Worm (Caenorhabditis elegans): ENCODE measurements around the gene T28A8.5.

The T28A8.5 gene

DNA sequence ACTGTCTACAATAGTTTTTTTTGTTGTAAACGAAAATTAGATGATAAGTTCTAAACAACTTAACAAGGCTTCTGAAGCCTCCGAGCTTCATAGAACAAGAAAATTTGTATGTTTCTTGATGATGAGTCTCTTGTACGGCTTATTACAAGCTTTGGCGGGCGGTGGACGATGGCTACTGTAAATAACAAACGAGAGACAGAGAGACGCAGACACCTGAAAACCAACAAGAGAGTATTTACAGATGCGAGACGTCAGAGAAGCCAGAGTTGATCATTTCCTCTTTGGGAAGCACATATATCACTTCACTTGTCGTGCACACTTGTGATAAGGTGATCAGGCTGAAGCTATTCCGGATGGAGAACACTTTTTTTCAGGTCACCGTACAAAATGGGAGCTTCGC lies 29.4 kb downstream of the T28A8.5 start:
- TF ChIP-seq pros-1 (tag; optimal IDR thresholded peaks at IDR 0.05) (no peak), unc-3 (GFP tag; conservative IDR thresholded peaks at IDR 0.05) (no peak), unc-3 (tag; optimal IDR thresholded peaks at IDR 0.05) (no peak), hlh-13 (GFP tag; optimal IDR thresholded peaks at IDR 0.05) (no peak), nfya-1 (tag; optimal IDR thresholded peaks at IDR 0.05) (no peak), dve-1 (tag; optimal IDR thresholded peaks at IDR 0.05) (no peak), gmeb-2 (tag; optimal IDR thresholded peaks at IDR 0.05) (no peak)

DNA sequence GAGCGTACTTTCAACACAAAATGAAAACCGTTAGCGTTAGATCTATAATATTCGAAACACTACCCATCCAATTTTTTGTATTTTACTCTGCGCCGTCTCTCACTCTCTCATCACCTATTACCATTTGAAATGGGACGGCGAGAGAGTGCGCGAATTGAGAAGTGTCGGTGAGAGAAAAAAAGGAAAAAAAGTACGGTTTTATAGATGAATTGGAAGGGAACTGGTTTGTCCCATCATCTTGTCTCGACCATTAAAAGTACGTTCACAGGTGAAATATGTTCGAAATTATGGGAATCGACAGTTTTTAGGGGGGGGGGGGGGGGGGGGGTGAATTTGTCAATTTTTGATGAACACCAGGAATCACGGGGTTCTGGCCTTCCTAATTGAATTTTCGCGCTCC lies 33.3 kb downstream of the T28A8.5 start:
- TF ChIP-seq ceh-9 (tag; optimal IDR thresholded peaks at IDR 0.05) (no peak), ceh-6 (GFP tag; optimal IDR thresholded peaks at IDR 0.05) (no peak), ceh-22 (tag; optimal IDR thresholded peaks at IDR 0.05) (no peak), lin-11 (tag; optimal IDR thresholded peaks at IDR 0.05) (no peak), pros-1 (tag; optimal IDR thresholded peaks at IDR 0.05) (no peak), T23F11.4 (GFP tag; optimal IDR thresholded peaks at IDR 0.05) (no peak)

DNA sequence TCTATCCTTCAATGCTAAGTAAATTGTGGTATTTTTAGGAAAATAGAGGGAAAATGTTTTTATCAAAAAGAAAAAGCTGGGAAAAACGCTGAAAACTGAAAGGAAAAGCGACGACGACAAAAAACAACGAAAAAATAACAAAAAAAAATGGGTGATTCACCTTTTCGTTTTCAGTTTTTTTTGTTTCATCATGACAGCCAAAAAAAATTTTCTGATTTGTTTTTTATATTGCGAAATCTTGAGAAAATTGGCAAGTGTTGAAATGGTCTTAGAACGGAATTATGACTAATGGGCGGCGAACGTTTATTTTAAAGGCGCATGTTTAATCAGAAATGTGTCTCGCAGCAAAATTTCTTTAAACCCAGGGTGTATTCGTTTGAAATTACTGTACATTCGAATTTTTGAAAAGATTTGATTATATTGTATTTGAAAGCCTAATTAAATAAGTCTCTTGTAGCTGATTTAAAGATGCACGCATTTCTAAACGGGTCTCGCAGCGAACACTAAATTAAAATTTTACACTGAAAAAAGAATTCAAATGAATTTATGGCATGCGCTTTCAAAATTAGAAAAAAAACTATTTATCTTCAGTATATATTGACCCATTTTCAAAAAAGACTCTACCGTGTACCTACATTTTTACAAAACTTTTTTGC lies 34.4 kb downstream of the T28A8.5 start:
- TF ChIP-seq ets-4 (tag; optimal IDR thresholded peaks at IDR 0.05) (no peak), fkh-6 (tag; optimal IDR thresholded peaks at IDR 0.05) (no peak), ceh-48 (tag; optimal IDR thresholded peaks at IDR 0.05) (no peak), unc-86 (tag; optimal IDR thresholded peaks at IDR 0.05) (no peak), ceh-45 (GFP tag; IDR thresholded peaks at IDR 0.05) (no peak), eyg-1 (tag; optimal IDR thresholded peaks at IDR 0.05) (no peak), sox-4 (tag; optimal IDR thresholded peaks at IDR 0.05) (no peak), rnt-1 (tag; optimal IDR thresholded peaks at IDR 0.05) (no peak), hlh-8 (tag; optimal IDR thresholded peaks at IDR 0.05) (no peak), fkh-10 (GFP tag; optimal IDR thresholded peaks at IDR 0.05) (no peak), ceh-19 (GFP tag; optimal IDR thresholded peaks at IDR 0.05) (no peak), odd-2 (tag; optimal IDR thresholded peaks at IDR 0.05) (no peak), pax-1 (tag; optimal IDR thresholded peaks at IDR 0.05) (no peak), hlh-6 (tag; optimal IDR thresholded peaks at IDR 0.05) (no peak), ceh-6 (GFP tag; optimal IDR thresholded peaks at IDR 0.05) (no peak)

DNA sequence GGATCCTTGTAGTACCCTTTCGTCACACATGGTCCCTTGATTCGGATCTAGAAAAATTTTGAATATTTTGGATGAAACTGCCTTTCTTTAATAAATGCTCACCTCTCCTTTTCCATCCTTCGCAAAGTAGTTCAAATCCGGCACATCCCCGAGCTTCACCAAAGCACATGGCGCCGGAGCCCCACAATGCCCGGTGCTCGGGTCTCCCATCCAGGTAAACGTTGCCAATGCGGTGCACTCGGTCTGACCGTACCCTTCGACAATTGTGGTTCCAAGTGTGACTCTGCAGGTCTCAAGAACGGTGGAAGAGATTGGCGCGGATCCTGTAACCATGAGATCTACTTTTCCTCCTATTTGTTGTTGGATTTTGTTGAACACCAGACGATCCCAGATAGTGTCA lies 39.4 kb downstream of the T28A8.5 start:
- TF ChIP-seq ceh-31 (tag; optimal IDR thresholded peaks at IDR 0.05) (no peak), K02D7.2 (tag; optimal IDR thresholded peaks at IDR 0.05) (no peak), fax-1 (tag; optimal IDR thresholded peaks at IDR 0.05) (no peak), hlh-30 (tag; optimal IDR thresholded peaks at IDR 0.05; ENCODE audit: insufficient read depth) (no peak), ceh-24 (tag; optimal IDR thresholded peaks at IDR 0.05) (no peak), unc-3 (GFP tag; conservative IDR thresholded peaks at IDR 0.05) (no peak), unc-3 (tag; optimal IDR thresholded peaks at IDR 0.05) (no peak)

DNA sequence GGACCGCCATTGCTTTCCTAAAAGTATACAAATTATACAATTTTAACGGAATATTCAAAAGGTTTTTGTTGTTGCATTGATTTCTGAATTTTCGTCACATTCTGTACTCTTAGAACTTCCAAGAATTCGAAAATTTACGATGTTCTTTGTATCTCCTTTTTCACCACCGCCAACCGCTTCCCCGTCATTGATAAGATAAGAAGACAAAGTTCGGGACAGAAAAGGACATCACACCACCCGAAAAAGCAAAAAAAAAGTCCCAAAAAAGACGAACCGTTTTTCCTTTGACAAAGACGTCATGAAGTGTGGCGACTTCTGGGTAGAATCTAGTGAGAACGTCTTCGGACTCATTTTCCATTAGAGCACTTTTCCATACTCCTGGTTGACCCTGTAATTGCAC lies 41.0 kb downstream of the T28A8.5 start:
- TF ChIP-seq elt-2 (tag; optimal IDR thresholded peaks at IDR 0.05): peak; percentile 46
- no peak for TF ChIP-seq pha-4 (tag; optimal IDR thresholded peaks at IDR 0.05)
- TF ChIP-seq ahr-1 (tag; optimal IDR thresholded peaks at IDR 0.05): no peak
- TF ChIP-seq K02D7.2 (tag; optimal IDR thresholded peaks at IDR 0.05): no peak
- TF ChIP-seq unc-3 (GFP tag; conservative IDR thresholded peaks at IDR 0.05): no peak
- TF ChIP-seq unc-3 (tag; optimal IDR thresholded peaks at IDR 0.05): no peak
- no peak for TF ChIP-seq sdc-2 (tag; optimal IDR thresholded peaks at IDR 0.05)
- TF ChIP-seq fkh-6 (tag; optimal IDR thresholded peaks at IDR 0.05): no peak
- peak; percentile 32 for TF ChIP-seq hlh-30 (tag; optimal IDR thresholded peaks at IDR 0.05; ENCODE audit: insufficient read depth)
- no peak for TF ChIP-seq pag-3 (tag; optimal IDR thresholded peaks at IDR 0.05; ENCODE audit: borderline replicate concordance)
- no peak for TF ChIP-seq unc-42 (tag; optimal IDR thresholded peaks at IDR 0.05)
- no peak for TF ChIP-seq C38D4.7 (GFP tag; optimal IDR thresholded peaks at IDR 0.05)
- TF ChIP-seq ceh-45 (GFP tag; IDR thresholded peaks at IDR 0.05): no peak
